Worm (Caenorhabditis elegans): ENCODE results near the gene tbck-1.

- no peak for TF ChIP-seq dao-5 (tag; optimal IDR thresholded peaks at IDR 0.05)
- TF ChIP-seq him-1 (tag; optimal IDR thresholded peaks at IDR 0.05) = no peak
- no peak for TF ChIP-seq W03F9.2 (tag; optimal IDR thresholded peaks at IDR 0.05)
Observed at ce11 chrII:4881727-4882126, 53.4 kb downstream of the tbck-1 start, which contains the start of gene gst-7.
